Fruit fly (Drosophila melanogaster): ENCODE data around the gene Sgt.
A peak's percentile ranks its signal among the peaks of the same experiment; 100 is the strongest.

Gene Sgt

dm6 chr2L:17471524-17471923 lies at the start of gene Sgt:
Gene Sgt, plus strand, starts transcription at chr2L:17471603.
- no peak for TF ChIP-seq noc (tag; optimal IDR thresholded peaks at IDR 0.05)

- TF ChIP-seq noc (tag; optimal IDR thresholded peaks at IDR 0.05) = no peak
Measured at dm6 chr2L:17422089-17422488, 49.3 kb upstream of the Sgt start.

- TF ChIP-seq noc (tag; optimal IDR thresholded peaks at IDR 0.05) = no peak
Measured at dm6 chr2L:17425005-17425404, 46.4 kb upstream of the Sgt start.

dm6 chr2L:17425412-17425811 lies 46.0 kb upstream of the Sgt start:
- TF ChIP-seq noc (tag; optimal IDR thresholded peaks at IDR 0.05) = no peak

- TF ChIP-seq noc (tag; optimal IDR thresholded peaks at IDR 0.05) = no peak
Measured at dm6 chr2L:17427187-17427586, 44.2 kb upstream of the Sgt start.

- peak; percentile 14 for TF ChIP-seq noc (tag; optimal IDR thresholded peaks at IDR 0.05)
Measured at dm6 chr2L:17427929-17428456, 43.4 kb upstream of the Sgt start.

- peak; percentile 97 for TF ChIP-seq noc (tag; optimal IDR thresholded peaks at IDR 0.05)
Measured at dm6 chr2L:17429788-17430587, 41.4 kb upstream of the Sgt start.

dm6 chr2L:17430602-17431358 lies 40.6 kb upstream of the Sgt start:
- peak; percentile 30 for TF ChIP-seq noc (tag; optimal IDR thresholded peaks at IDR 0.05)

- TF ChIP-seq noc (tag; optimal IDR thresholded peaks at IDR 0.05) = no peak
Measured at dm6 chr2L:17431359-17431675, 40.1 kb upstream of the Sgt start.

- TF ChIP-seq noc (tag; optimal IDR thresholded peaks at IDR 0.05) = no peak
Measured at dm6 chr2L:17433030-17433912, 38.1 kb upstream of the Sgt start, which contains the start of the genes Dif and CG5043. Gene Dif, minus strand, starts transcription at chr2L:17433161. Gene CG5043, plus strand, starts transcription at chr2L:17433862.

- TF ChIP-seq noc (tag; optimal IDR thresholded peaks at IDR 0.05) = no peak
Measured at dm6 chr2L:17436500-17436899, 34.9 kb upstream of the Sgt start, which contains the start of gene CG33928. Gene CG33928, minus strand, starts transcription at chr2L:17436600.

- TF ChIP-seq noc (tag; optimal IDR thresholded peaks at IDR 0.05) = no peak
Measured at dm6 chr2L:17437594-17437993, 33.8 kb upstream of the Sgt start.

dm6 chr2L:17447071-17447470 lies 24.3 kb upstream of the Sgt start:
- no peak for TF ChIP-seq noc (tag; optimal IDR thresholded peaks at IDR 0.05)

- TF ChIP-seq noc (tag; optimal IDR thresholded peaks at IDR 0.05) = no peak
Measured at dm6 chr2L:17448435-17448834, 23.0 kb upstream of the Sgt start.

dm6 chr2L:17449608-17450504 lies 21.5 kb upstream of the Sgt start, which contains the start of gene dl:
Gene dl, minus strand, starts transcription at chr2L:17450364.
- TF ChIP-seq noc (tag; optimal IDR thresholded peaks at IDR 0.05) = peak; percentile 16
